Fruit fly (Drosophila melanogaster) whole organism, prepupa: ENCODE data around the gene Sur.

Experiments
- Blimp-1 ChIP-seq: fragments of 200-800 bp; sonication (Bioruptor generic); optimal IDR thresholded peaks from 3 replicates; lab custom pipeline; 2017; ENCODE audit warnings: missing biosample characterization, missing genetic modification characterization, mild to moderate bottlenecking, moderate library complexity, missing genetic modification reagents
- CG11294 ChIP-seq: fragments of 200-800 bp; sonication (Bioruptor generic); IDR thresholded peaks from 2 replicates; pipeline ENCODE4 v1.3.6; 2022; ENCODE audit warnings: missing biosample characterization, missing genetic modification characterization
- CG11762 ChIP-seq: fragments of 200-800 bp; sonication (Bioruptor generic); optimal IDR thresholded peaks from 3 replicates; lab custom pipeline; 2016; ENCODE audit warnings: missing biosample characterization, missing genetic modification characterization; ENCODE audit not compliant: insufficient read depth
- CG15336 ChIP-seq: fragments of 200-800 bp; sonication (Bioruptor generic); IDR thresholded peaks from 2 replicates; pipeline ENCODE4 v1.3.6; 2022; ENCODE audit warnings: missing biosample characterization, missing genetic modification characterization
- CG1621 ChIP-seq: fragments of 200-800 bp; sonication (Bioruptor generic); optimal IDR thresholded peaks from 3 replicates; lab custom pipeline; 2018; ENCODE audit warnings: missing biosample characterization, mild to moderate bottlenecking, missing genetic modification characterization
- CG16779 ChIP-seq: fragments of 200-800 bp; sonication (Bioruptor generic); optimal IDR thresholded peaks from 3 replicates; lab custom pipeline; 2017; ENCODE audit warnings: missing biosample characterization, mild to moderate bottlenecking, missing genetic modification characterization
- CG3032 ChIP-seq: fragments of 200-800 bp; optimal IDR thresholded peaks from 2 replicates; lab custom pipeline; 2019; ENCODE audit warnings: missing biosample characterization, mild to moderate bottlenecking, missing genetic modification characterization, moderate library complexity
- CG31627 ChIP-seq: fragments of 200-800 bp; sonication (Bioruptor generic); optimal IDR thresholded peaks from 3 replicates; lab custom pipeline; 2016; ENCODE audit warnings: missing biosample characterization, missing genetic modification characterization
- CG32006 ChIP-seq: fragments of 200-800 bp; sonication (Bioruptor generic); optimal IDR thresholded peaks from 3 replicates; lab custom pipeline; 2017; ENCODE audit warnings: missing biosample characterization, mild to moderate bottlenecking, missing genetic modification characterization
- CG34406 ChIP-seq: fragments of 200-800 bp; sonication (Bioruptor generic); optimal IDR thresholded peaks from 3 replicates; lab custom pipeline; 2016; ENCODE audit warnings: missing biosample characterization, missing genetic modification characterization
- CG3919 ChIP-seq: fragments of 200-800 bp; sonication (Bioruptor generic); optimal IDR thresholded peaks from 3 replicates; lab custom pipeline; 2016; ENCODE audit warnings: missing biosample characterization, missing genetic modification characterization
- CG4318 ChIP-seq: fragments of 200-800 bp; sonication (Bioruptor generic); optimal IDR thresholded peaks from 3 replicates; lab custom pipeline; 2017; ENCODE audit warnings: missing biosample characterization, mild to moderate bottlenecking, missing genetic modification characterization
- CG6163 ChIP-seq: fragments of 200-800 bp; sonication (Bioruptor generic); IDR thresholded peaks from 3 replicates; pipeline ENCODE4 v1.3.6; 2022; ENCODE audit warnings: missing biosample characterization, missing genetic modification characterization
- CG6276 ChIP-seq: fragments of 200-800 bp; sonication (Bioruptor generic); optimal IDR thresholded peaks from 2 replicates; lab custom pipeline; 2017; ENCODE audit warnings: missing biosample characterization, mild to moderate bottlenecking, missing genetic modification characterization
- CG6808 ChIP-seq: fragments of 200-800 bp; sonication (Bioruptor generic); optimal IDR thresholded peaks from 3 replicates; lab custom pipeline; 2017; ENCODE audit warnings: missing biosample characterization, missing genetic modification characterization, mild to moderate bottlenecking, moderate library complexity, missing genetic modification reagents
- CG7368 ChIP-seq: fragments of 200-800 bp; sonication (Bioruptor generic); optimal IDR thresholded peaks from 3 replicates; lab custom pipeline; 2016; ENCODE audit warnings: missing biosample characterization, missing genetic modification characterization
- CG8119 ChIP-seq: fragments of 200-800 bp; sonication (Bioruptor generic); IDR thresholded peaks from 3 replicates; pipeline ENCODE4 v1.3.6; 2022; ENCODE audit warnings: missing biosample characterization, missing genetic modification characterization
- CG8319 ChIP-seq: fragments of 200-800 bp; sonication (Bioruptor generic); optimal IDR thresholded peaks from 3 replicates; lab custom pipeline; 2016; ENCODE audit warnings: missing biosample characterization, missing genetic modification characterization
- CG9139 ChIP-seq: fragments of 200-800 bp; sonication (Bioruptor generic); optimal IDR thresholded peaks from 3 replicates; lab custom pipeline; 2017; ENCODE audit warnings: missing biosample characterization, mild to moderate bottlenecking, missing genetic modification characterization
- Eip75B ChIP-seq: fragments of 200-800 bp; sonication (Bioruptor generic); optimal IDR thresholded peaks from 3 replicates; lab custom pipeline; 2016; ENCODE audit warnings: missing biosample characterization, missing genetic modification characterization
- Eip78C ChIP-seq: fragments of 200-800 bp; sonication (Bioruptor generic); peaks from one replicate; lab custom pipeline; 2016; ENCODE audit warnings: missing biosample characterization, missing genetic modification characterization
- Eip93F ChIP-seq: fragments of 200-800 bp; sonication (Bioruptor generic); optimal IDR thresholded peaks from 2 replicates; lab custom pipeline; 2016; ENCODE audit warnings: missing biosample characterization, mild to moderate bottlenecking, missing genetic modification characterization
- Ets21C ChIP-seq: fragments of 200-800 bp; sonication (Bioruptor generic); optimal IDR thresholded peaks from 3 replicates; lab custom pipeline; 2016; ENCODE audit warnings: missing biosample characterization, missing genetic modification characterization
- Ets96B ChIP-seq: fragments of 200-800 bp; optimal IDR thresholded peaks from 2 replicates; lab custom pipeline; 2019; ENCODE audit warnings: missing biosample characterization, mild to moderate bottlenecking, missing genetic modification characterization, moderate library complexity
- Gug ChIP-seq: fragments of 200-800 bp; sonication (Bioruptor generic); IDR thresholded peaks from 2 replicates; pipeline ENCODE4 v1.3.6; 2022; ENCODE audit warnings: missing biosample characterization, missing genetic modification characterization
- Hr38 ChIP-seq: sonication (Bioruptor generic); optimal IDR thresholded peaks from 2 replicates; lab custom pipeline; 2016; ENCODE audit warnings: missing biosample characterization, missing genetic modification characterization
- Hr4 ChIP-seq: fragments of 200-800 bp; sonication (Bioruptor generic); optimal IDR thresholded peaks from 3 replicates; lab custom pipeline; 2016; ENCODE audit warnings: missing biosample characterization, missing genetic modification characterization
- Lpt ChIP-seq: fragments of 200-800 bp; sonication (Bioruptor generic); optimal IDR thresholded peaks from 3 replicates; lab custom pipeline; 2016; ENCODE audit warnings: missing biosample characterization, missing genetic modification characterization
- Met ChIP-seq: fragments of 200-800 bp; sonication (Bioruptor generic); optimal IDR thresholded peaks from 3 replicates; lab custom pipeline; 2016; ENCODE audit warnings: missing biosample characterization, missing genetic modification characterization
- Smox ChIP-seq: fragments of 200-800 bp; sonication (Bioruptor generic); optimal IDR thresholded peaks from 3 replicates; lab custom pipeline; 2016; ENCODE audit warnings: missing biosample characterization, missing genetic modification characterization
- Sox102F ChIP-seq: fragments of 200-800 bp; sonication (Bioruptor generic); optimal IDR thresholded peaks from 2 replicates; lab custom pipeline; 2016; ENCODE audit warnings: missing biosample characterization, mild to moderate bottlenecking, missing genetic modification characterization
- Sox14 ChIP-seq: fragments of 200-800 bp; sonication (Bioruptor generic); optimal IDR thresholded peaks from 3 replicates; lab custom pipeline; 2016; ENCODE audit warnings: missing biosample characterization, missing genetic modification characterization
- Sox15 ChIP-seq: fragments of 200-800 bp; sonication (Bioruptor generic); optimal IDR thresholded peaks from 3 replicates; lab custom pipeline; 2016; ENCODE audit warnings: missing biosample characterization, missing genetic modification characterization
- achi ChIP-seq: fragments of 200-800 bp; sonication (Bioruptor generic); optimal IDR thresholded peaks from 3 replicates; lab custom pipeline; 2016; ENCODE audit warnings: missing biosample characterization, missing genetic modification characterization
- acj6 ChIP-seq: fragments of 200-800 bp; sonication (Bioruptor generic); optimal IDR thresholded peaks from 3 replicates; lab custom pipeline; 2016; ENCODE audit warnings: missing biosample characterization, missing genetic modification characterization
- cyc ChIP-seq: fragments of 200-800 bp; sonication (Bioruptor generic); optimal IDR thresholded peaks from 3 replicates; lab custom pipeline; 2016; ENCODE audit warnings: missing biosample characterization, missing genetic modification characterization
- dac ChIP-seq: fragments of 200-800 bp; sonication (Bioruptor generic); optimal IDR thresholded peaks from 2 replicates; lab custom pipeline; 2017; ENCODE audit warnings: missing biosample characterization, mild to moderate bottlenecking, missing genetic modification characterization
- dsx ChIP-seq: fragments of 200-800 bp; optimal IDR thresholded peaks from 3 replicates; lab custom pipeline; 2019; ENCODE audit warnings: missing biosample characterization, mild to moderate bottlenecking, missing genetic modification characterization, moderate library complexity; ENCODE audit not compliant: poor library complexity, severe bottlenecking
- eg ChIP-seq: fragments of 200-800 bp; sonication (Bioruptor generic); IDR thresholded peaks from 3 replicates; pipeline ENCODE4 v1.3.6; 2022; ENCODE audit warnings: missing biosample characterization, missing genetic modification characterization
- esn ChIP-seq: fragments of 200-800 bp; sonication (Bioruptor generic); optimal IDR thresholded peaks from 2 replicates; lab custom pipeline; 2016; ENCODE audit warnings: missing biosample characterization, mild to moderate bottlenecking, missing genetic modification characterization, moderate library complexity
- fd59A ChIP-seq: fragments of 200-800 bp; sonication (Bioruptor generic); optimal IDR thresholded peaks from 2 replicates; lab custom pipeline; 2017; ENCODE audit warnings: missing biosample characterization, mild to moderate bottlenecking, missing genetic modification characterization, missing genetic modification reagents
- fd85E ChIP-seq: fragments of 200-800 bp; sonication (Bioruptor generic); optimal IDR thresholded peaks from 3 replicates; lab custom pipeline; 2016; ENCODE audit warnings: missing biosample characterization, missing genetic modification characterization
- fkh ChIP-seq: fragments of 200-800 bp; sonication (Bioruptor generic); optimal IDR thresholded peaks from 3 replicates; lab custom pipeline; 2017; ENCODE audit warnings: missing biosample characterization, mild to moderate bottlenecking, missing genetic modification characterization, moderate library complexity
- net ChIP-seq: fragments of 200-800 bp; sonication (Bioruptor generic); optimal IDR thresholded peaks from 3 replicates; lab custom pipeline; 2016; ENCODE audit warnings: missing biosample characterization, missing genetic modification characterization
- salr ChIP-seq, 2 experiments: fragments of 200-800 bp; sonication (Bioruptor generic); optimal IDR thresholded peaks; 3 replicates each; lab custom pipeline; 2016 to 2018; ENCODE audit warnings: missing biosample characterization in 2 of 2, missing genetic modification characterization in 2 of 2, mild to moderate bottlenecking in 1 of 2
- spab ChIP-seq: fragments of 200-800 bp; sonication (Bioruptor generic); optimal IDR thresholded peaks from 2 replicates; lab custom pipeline; 2017; ENCODE audit warnings: missing biosample characterization, mild to moderate bottlenecking, missing genetic modification characterization, missing genetic modification reagents
- svp ChIP-seq: fragments of 200-800 bp; sonication (Bioruptor generic); peaks from one replicate; lab custom pipeline; 2016; ENCODE audit warnings: missing biosample characterization, missing genetic modification characterization
- topi ChIP-seq: fragments of 200-800 bp; sonication (Bioruptor generic); optimal IDR thresholded peaks from 3 replicates; lab custom pipeline; 2016; ENCODE audit warnings: missing biosample characterization, missing genetic modification characterization
- vri ChIP-seq: fragments of 200-800 bp; sonication (Bioruptor generic); optimal IDR thresholded peaks from 3 replicates; lab custom pipeline; 2016; ENCODE audit warnings: missing biosample characterization, mild to moderate bottlenecking, missing genetic modification characterization

Sur gene

dm6 chr2L:10201743-10202142 lies 2.8 kb upstream of the Sur start:
- TF ChIP-seq CG8319: no peak
- TF ChIP-seq Eip75B (GFP tag; lab: Kevin White, UChicago): no peak
- TF ChIP-seq acj6 (GFP tag; lab: Kevin White, UChicago): no peak
- TF ChIP-seq Sox102F (GFP tag; lab: Kevin White, UChicago): no peak
- TF ChIP-seq esn (GFP tag; lab: Kevin White, UChicago): no peak
- TF ChIP-seq eg (GFP tag; lab: Robert Waterston, UW): no peak
- no peak for TF ChIP-seq CG1621
- TF ChIP-seq CG11294 (GFP tag; lab: Robert Waterston, UW): no peak
- no peak for TF ChIP-seq dsx (GFP tag; lab: Kevin White, UChicago)
- TF ChIP-seq CG34406 (GFP tag; lab: Kevin White, UChicago): no peak
- no peak for TF ChIP-seq CG31627 (GFP tag; lab: Kevin White, UChicago)

dm6 chr2L:10200847-10201246 lies 1.9 kb upstream of the Sur start, which contains the start of the genes Ripalpha and RpL7:
Gene Ripalpha (minus strand): TSS chr2L:10200974.
Gene RpL7 (plus strand): TSS chr2L:10201004.
- TF ChIP-seq CG32006 (GFP tag; lab: Kevin White, UChicago) (no peak), CG6276 (GFP tag; lab: Kevin White, UChicago) (no peak), CG11762 (GFP tag; lab: Kevin White, UChicago) (peak; percentile 86), CG15336 (GFP tag; lab: Robert Waterston, UW) (peak; percentile 68; the same call in 1 of the 2 replicates), Eip78C (GFP tag; lab: Kevin White, UChicago) (peak; percentile 95), CG3919 (peak; percentile 98), CG11294 (GFP tag; lab: Robert Waterston, UW) (no peak; the same call in 1 of the 2 replicates), Hr38 (GFP tag; lab: Kevin White, UChicago) (no peak), achi (peak; percentile 100), Blimp-1 (GFP tag; lab: Kevin White, UChicago) (peak; percentile 90), CG6808 (GFP tag; lab: Kevin White, UChicago) (peak; percentile 80), Lpt (GFP tag; lab: Kevin White, UChicago) (peak; percentile 78), CG9139 (GFP tag; lab: Kevin White, UChicago) (peak; percentile 91), Sox14 (GFP tag; lab: Kevin White, UChicago) (peak; percentile 96), Gug (GFP tag; lab: Robert Waterston, UW) (peak; percentile 69), vri (GFP tag; lab: Kevin White, UChicago) (peak; percentile 98), Sox15 (GFP tag; lab: Kevin White, UChicago) (peak; percentile 82), svp (GFP tag; lab: Kevin White, UChicago) (peak; percentile 92), net (GFP tag; lab: Kevin White, UChicago) (peak; percentile 93), Smox (GFP tag; lab: Kevin White, UChicago) (peak; percentile 90), CG4318 (no peak), Ets21C (peak; percentile 84), fd85E (peak; percentile 91), CG6163 (GFP tag; lab: Robert Waterston, UW) (peak; percentile 96), Ets96B (tag; lab: Kevin White, UChicago) (peak; percentile 57), dsx (GFP tag; lab: Kevin White, UChicago) (no peak), cyc (peak; percentile 96), spab (GFP tag; lab: Kevin White, UChicago) (no peak), CG16779 (tag; lab: Kevin White, UChicago) (no peak), CG34406 (GFP tag; lab: Kevin White, UChicago) (peak; percentile 92), esn (GFP tag; lab: Kevin White, UChicago) (peak; percentile 97), Met (peak; percentile 93), Hr4 (peak; percentile 76), acj6 (GFP tag; lab: Kevin White, UChicago) (peak; percentile 93), topi (GFP tag; lab: Kevin White, UChicago) (peak; percentile 95), Eip93F (GFP tag; lab: Kevin White, UChicago) (no peak), CG8119 (GFP tag; lab: Robert Waterston, UW) (peak; percentile 60; the same call in 1 of the 3 replicates), dac (GFP tag; lab: Kevin White, UChicago) (peak; percentile 92), fd59A (peak; percentile 75), CG3032 (peak; percentile 75), eg (GFP tag; lab: Robert Waterston, UW) (peak; percentile 96; the same call in 2 of the 3 replicates), CG1621 (peak; percentile 97), salr (GFP tag; optimal IDR thresholded peaks at IDR 0.05; lab: Kevin White, UChicago) (peak; percentile 59 to 95), fkh (GFP tag; lab: Kevin White, UChicago) (peak; percentile 90), CG7368 (GFP tag; lab: Kevin White, UChicago) (peak; percentile 93)
